Fruit fly (Drosophila melanogaster) whole organism, embryonic: ENCODE data around the gene CG33332.

Source experiments
- CG10147 ChIP-seq: fragments of 200-800 bp; sonication (Bioruptor generic); optimal IDR thresholded peaks from 2 replicates; lab custom pipeline; 2019; ENCODE audit warnings: missing biosample characterization, mild to moderate bottlenecking, missing genetic modification characterization, moderate library complexity
- CG10267 ChIP-seq: fragments of 200-800 bp; sonication (Bioruptor generic); optimal IDR thresholded peaks from 2 replicates; lab custom pipeline; 2018; ENCODE audit warnings: missing biosample characterization, mild to moderate bottlenecking, missing genetic modification characterization, moderate library complexity
- CG10274 ChIP-seq: fragments of 200-800 bp; sonication (Bioruptor generic); optimal IDR thresholded peaks from 3 replicates; lab custom pipeline; 2017; ENCODE audit warnings: missing biosample characterization, mild to moderate bottlenecking, missing genetic modification characterization
- CG11398 ChIP-seq: fragments of 200-800 bp; sonication (Bioruptor generic); optimal IDR thresholded peaks from 2 replicates; lab custom pipeline; 2016; ENCODE audit warnings: missing biosample characterization, missing genetic modification characterization
- CG11723 ChIP-seq: fragments of 200-800 bp; sonication (Bioruptor generic); optimal IDR thresholded peaks from 2 replicates; lab custom pipeline; 2017; ENCODE audit warnings: missing biosample characterization, mild to moderate bottlenecking, missing genetic modification characterization
- CG14667 ChIP-seq: fragments of 200-800 bp; sonication (Bioruptor generic); IDR thresholded peaks from 2 replicates; pipeline ENCODE4 v1.3.6; 2022; ENCODE audit warnings: missing biosample characterization, missing genetic modification characterization
- CG15011 ChIP-seq: fragments of 200-800 bp; sonication (Bioruptor generic); optimal IDR thresholded peaks from 3 replicates; lab custom pipeline; 2018; ENCODE audit warnings: missing biosample characterization, mild to moderate bottlenecking, missing genetic modification characterization
- CG17359 ChIP-seq: fragments of 200-800 bp; sonication (Bioruptor generic); optimal IDR thresholded peaks from 3 replicates; lab custom pipeline; 2018; ENCODE audit warnings: missing biosample characterization, mild to moderate bottlenecking, missing genetic modification characterization, moderate library complexity
- CG1792 ChIP-seq: fragments of 200-800 bp; sonication (Bioruptor generic); optimal IDR thresholded peaks from 2 replicates; lab custom pipeline; 2016; ENCODE audit warnings: missing biosample characterization, missing genetic modification characterization
- CG18262 ChIP-seq: fragments of 200-800 bp; optimal IDR thresholded peaks from 3 replicates; lab custom pipeline; 2019; ENCODE audit warnings: missing biosample characterization, mild to moderate bottlenecking, missing genetic modification characterization, moderate library complexity
- CG1832 ChIP-seq: fragments of 200-800 bp; sonication (Bioruptor generic); optimal IDR thresholded peaks from 2 replicates; lab custom pipeline; 2017; ENCODE audit warnings: missing biosample characterization, mild to moderate bottlenecking, missing genetic modification characterization, inconsistent platforms
- CG31365 ChIP-seq: fragments of 200-800 bp; sonication (Bioruptor generic); optimal IDR thresholded peaks from 2 replicates; lab custom pipeline; 2018; ENCODE audit warnings: missing biosample characterization, mild to moderate bottlenecking, missing genetic modification characterization
- CG32767 ChIP-seq: fragments of 200-800 bp; sonication (Bioruptor generic); IDR thresholded peaks from 2 replicates; pipeline ENCODE4 v1.3.6; 2022; ENCODE audit warnings: missing biosample characterization, missing genetic modification characterization
- CG4360 ChIP-seq: fragments of 200-800 bp; sonication (Bioruptor generic); IDR thresholded peaks from 2 replicates; pipeline ENCODE4 v1.3.6; 2022; ENCODE audit warnings: missing biosample characterization, missing genetic modification characterization
- CG6765 ChIP-seq: fragments of 200-800 bp; sonication (Bioruptor generic); optimal IDR thresholded peaks from 3 replicates; lab custom pipeline; 2017; ENCODE audit warnings: missing biosample characterization, mild to moderate bottlenecking, missing genetic modification characterization
- CG7556 ChIP-seq: fragments of 200-800 bp; sonication (Bioruptor generic); optimal IDR thresholded peaks from 2 replicates; lab custom pipeline; 2017; ENCODE audit warnings: missing biosample characterization, mild to moderate bottlenecking, missing genetic modification characterization
- CG8290 ChIP-seq, 3 experiments: fragments of 200-800 bp; sonication (Bioruptor generic); optimal IDR thresholded peaks; 2 replicates each; lab custom pipeline; 2016 to 2019; ENCODE audit warnings: missing biosample characterization in 3 of 3, missing genetic modification characterization in 3 of 3, mild to moderate bottlenecking in 2 of 3, moderate library complexity in 1 of 3
- CG8765 ChIP-seq: fragments of 200-800 bp; sonication (Bioruptor generic); IDR thresholded peaks from 2 replicates; pipeline ENCODE4 v1.3.6; 2022; ENCODE audit warnings: missing biosample characterization, missing genetic modification characterization
- CG9437 ChIP-seq: fragments of 200-800 bp; sonication (Bioruptor generic); optimal IDR thresholded peaks from 2 replicates; lab custom pipeline; 2018; ENCODE audit warnings: missing biosample characterization, mild to moderate bottlenecking, missing genetic modification characterization
- CG9797 ChIP-seq: fragments of 200-800 bp; sonication (Bioruptor generic); optimal IDR thresholded peaks from 3 replicates; lab custom pipeline; 2018; ENCODE audit warnings: missing biosample characterization, mild to moderate bottlenecking, missing genetic modification characterization
- CoRest ChIP-seq: fragments of 200-800 bp; sonication (Bioruptor generic); optimal IDR thresholded peaks from 3 replicates; lab custom pipeline; 2018; ENCODE audit warnings: missing biosample characterization, mild to moderate bottlenecking, missing genetic modification characterization, moderate library complexity
- Dad ChIP-seq: fragments of 200-800 bp; sonication (Bioruptor generic); optimal IDR thresholded peaks from 3 replicates; lab custom pipeline; 2016; ENCODE audit warnings: missing biosample characterization, missing genetic modification characterization
- Dfd ChIP-seq, 2 experiments: fragments of >200 bp; optimal IDR thresholded peaks; 2 replicates each; lab custom pipeline; 2017; ENCODE audit warnings: missing biosample characterization in 2 of 2, missing genetic modification characterization in 2 of 2
- Doc3 ChIP-seq: fragments of 200-800 bp; sonication (Bioruptor generic); IDR thresholded peaks from 3 replicates; pipeline ENCODE4 v1.3.6; 2022; ENCODE audit warnings: missing biosample characterization, missing genetic modification characterization; ENCODE audit not compliant: partially characterized antibody
- Drgx ChIP-seq: fragments of 200-800 bp; sonication (Bioruptor generic); IDR thresholded peaks from 2 replicates; pipeline ENCODE4 v1.3.6; 2022; ENCODE audit warnings: missing biosample characterization, missing genetic modification characterization
- H2.0 ChIP-seq: fragments of 200-800 bp; sonication (Bioruptor generic); IDR thresholded peaks from 2 replicates; pipeline ENCODE4 v1.3.6; 2022; ENCODE audit warnings: missing biosample characterization, missing genetic modification characterization
- Hsf ChIP-seq: fragments of 200-800 bp; sonication (Bioruptor generic); optimal IDR thresholded peaks from 3 replicates; lab custom pipeline; 2016; ENCODE audit warnings: missing biosample characterization, missing genetic modification characterization
- Lim3 ChIP-seq: fragments of 200-800 bp; sonication (Bioruptor generic); IDR thresholded peaks from 2 replicates; pipeline ENCODE4 v1.3.6; 2022; ENCODE audit warnings: missing biosample characterization, missing genetic modification characterization
- NC2α ChIP-seq: fragments of 200-800 bp; sonication (Bioruptor generic); optimal IDR thresholded peaks from 2 replicates; lab custom pipeline; 2016; ENCODE audit warnings: missing biosample characterization, missing genetic modification characterization
- Ravus ChIP-seq: fragments of 200-800 bp; sonication (Bioruptor generic); IDR thresholded peaks from 2 replicates; pipeline ENCODE4 v1.3.6; 2022; ENCODE audit warnings: missing biosample characterization, missing genetic modification characterization
- Side ChIP-seq: fragments of 200-800 bp; sonication (Bioruptor generic); optimal IDR thresholded peaks from 2 replicates; lab custom pipeline; 2016; ENCODE audit warnings: missing biosample characterization, missing genetic modification characterization
- al ChIP-seq: fragments of 200-800 bp; sonication (Bioruptor generic); IDR thresholded peaks from 2 replicates; pipeline ENCODE4 v1.3.6; 2022; ENCODE audit warnings: missing biosample characterization, missing genetic modification characterization
- ap ChIP-seq: fragments of 200-800 bp; sonication (Bioruptor generic); IDR thresholded peaks from 2 replicates; pipeline ENCODE4 v1.3.6; 2022; ENCODE audit warnings: missing biosample characterization, missing genetic modification characterization
- bcd ChIP-seq: fragments of 200-800 bp; sonication (Bioruptor generic); optimal IDR thresholded peaks from 2 replicates; lab custom pipeline; 2017; ENCODE audit warnings: missing biosample characterization, mild to moderate bottlenecking, missing genetic modification characterization
- cato ChIP-seq: fragments of 200-800 bp; sonication (Bioruptor generic); optimal IDR thresholded peaks from 2 replicates; lab custom pipeline; 2016; ENCODE audit warnings: missing biosample characterization, missing genetic modification characterization, borderline replicate concordance
- chinmo ChIP-seq: fragments of 200-800 bp; sonication (Bioruptor generic); IDR thresholded peaks from 4 replicates; pipeline ENCODE4 v1.3.6; 2022; ENCODE audit warnings: missing biosample characterization, missing genetic modification characterization; ENCODE audit not compliant: partially characterized antibody
- dm ChIP-seq: fragments of 200-800 bp; sonication (Bioruptor generic); optimal IDR thresholded peaks from 3 replicates; lab custom pipeline; 2016; ENCODE audit warnings: missing biosample characterization, missing genetic modification characterization
- grau ChIP-seq: fragments of 200-800 bp; optimal IDR thresholded peaks from 3 replicates; lab custom pipeline; 2019; ENCODE audit warnings: missing biosample characterization, mild to moderate bottlenecking, missing genetic modification characterization, moderate library complexity
- gro ChIP-seq: fragments of 200-800 bp; sonication (Bioruptor generic); optimal IDR thresholded peaks from 2 replicates; lab custom pipeline; 2016; ENCODE audit warnings: missing biosample characterization, missing genetic modification characterization
- jumu ChIP-seq: fragments of 200-800 bp; sonication (Bioruptor generic); optimal IDR thresholded peaks from 3 replicates; lab custom pipeline; 2016; ENCODE audit warnings: missing biosample characterization, missing genetic modification characterization
- ranshi ChIP-seq: fragments of 200-800 bp; sonication (Bioruptor generic); IDR thresholded peaks from 2 replicates; pipeline ENCODE4 v1.3.6; 2022; ENCODE audit warnings: missing biosample characterization, missing genetic modification characterization
- ro ChIP-seq: fragments of 200-800 bp; sonication (Bioruptor generic); IDR thresholded peaks from 2 replicates; pipeline ENCODE4 v1.3.6; 2022; ENCODE audit warnings: missing biosample characterization, missing genetic modification characterization
- sc ChIP-seq, 3 experiments: fragments of >200 bp in 2 of 3; fragments of 200-800 bp in 1 of 3; sonication (Bioruptor generic) in 1 of 3; optimal IDR thresholded peaks; 2 replicates in 2 of 3; 3 replicates in 1 of 3; lab custom pipeline; 2017; ENCODE audit warnings: mild to moderate bottlenecking in 1 of 3, missing biosample characterization in 1 of 3, missing genetic modification characterization in 1 of 3, missing genetic modification reagents in 1 of 3
- scrt ChIP-seq: fragments of 200-800 bp; sonication (Bioruptor generic); optimal IDR thresholded peaks from 2 replicates; lab custom pipeline; 2018; ENCODE audit warnings: missing biosample characterization, mild to moderate bottlenecking, missing genetic modification characterization, moderate library complexity
- sima ChIP-seq: fragments of 200-800 bp; sonication (Bioruptor generic); optimal IDR thresholded peaks from 2 replicates; lab custom pipeline; 2016; ENCODE audit warnings: missing biosample characterization, missing genetic modification characterization
- sisA ChIP-seq: fragments of 200-800 bp; sonication (Bioruptor generic); IDR thresholded peaks from 2 replicates; pipeline ENCODE4 v1.3.6; 2022; ENCODE audit warnings: missing biosample characterization, missing genetic modification characterization
- unc-4 ChIP-seq: fragments of 200-800 bp; sonication (Bioruptor generic); IDR thresholded peaks from 2 replicates; pipeline ENCODE4 v1.3.6; 2022; ENCODE audit warnings: missing biosample characterization, missing genetic modification characterization; ENCODE audit not compliant: partially characterized antibody

The CG33332 gene

dm6 chr3R:14893791-14894782 lies 7.8 kb downstream of the CG33332 start, which contains the start of gene Dph2 (continued):
- TF ChIP-seq CoRest (tag; lab: Kevin White, UChicago) (peak; percentile 87), bcd (GFP tag; lab: Kevin White, UChicago) (peak; percentile 44), CG6765 (GFP tag; lab: Kevin White, UChicago) (peak; percentile 66), Hsf (GFP tag; lab: Kevin White, UChicago) (peak; percentile 45), chinmo (0 out of 4 replicates have a peak, but pooled peaks have one; percentile 25), dm (peak; percentile 39), Dad (peak; percentile 19), ro (GFP tag; lab: Robert Waterston, UW) (peak; percentile 22; the same call in 1 of the 2 replicates), al (GFP tag; lab: Robert Waterston, UW) (peak; percentile 74), Lim3 (GFP tag; lab: Robert Waterston, UW) (no peak), CG8290 (GFP tag; optimal IDR thresholded peaks at IDR 0.05; lab: Kevin White, UChicago) (no peak), CG8290 (tag; optimal IDR thresholded peaks at IDR 0.05; lab: Kevin White, UChicago) (peak in 1 of 2 experiments; percentile 69), CG1792 (GFP tag; lab: Kevin White, UChicago) (no peak), cato (GFP tag; lab: Kevin White, UChicago) (no peak), CG8765 (GFP tag; lab: Robert Waterston, UW) (no peak), Dfd (GFP tag; optimal IDR thresholded peaks at IDR 0.05; lab: Kevin White, UChicago) (no peak), Doc3 (GFP tag; lab: Robert Waterston, UW) (no peak), Drgx (GFP tag; lab: Robert Waterston, UW) (peak; percentile 75), NC2α (GFP tag; lab: Kevin White, UChicago) (no peak), CG32767 (GFP tag; lab: Robert Waterston, UW) (peak; percentile 77), ranshi (GFP tag; lab: Robert Waterston, UW) (peak; percentile 86), CG17359 (peak; percentile 82), CG31365 (no peak), gro (GFP tag; lab: Kevin White, UChicago) (peak; percentile 12), H2.0 (peak; percentile 80), jumu (GFP tag; lab: Kevin White, UChicago) (peak; percentile 38), CG9797 (GFP tag; lab: Kevin White, UChicago) (no peak), CG10274 (GFP tag; lab: Kevin White, UChicago) (no peak), CG1832 (no peak), unc-4 (GFP tag; lab: Robert Waterston, UW) (no peak), CG4360 (GFP tag; lab: Robert Waterston, UW) (no peak), CG11398 (no peak), CG10147 (GFP tag; lab: Kevin White, UChicago) (peak; percentile 56), Side (GFP tag; lab: Kevin White, UChicago) (peak; percentile 25), ap (GFP tag; lab: Robert Waterston, UW) (peak; percentile 84), sisA (GFP tag; lab: Robert Waterston, UW) (peak; percentile 75), CG9437 (GFP tag; lab: Kevin White, UChicago) (peak; percentile 81), sc (optimal IDR thresholded peaks at IDR 0.05; lab: Kevin White, UChicago) (no peak), sc (GFP tag; optimal IDR thresholded peaks at IDR 0.05; lab: Kevin White, UChicago) (no peak), CG11723 (GFP tag; lab: Kevin White, UChicago) (peak; percentile 11), CG14667 (peak; percentile 88), Ravus (GFP tag; lab: Robert Waterston, UW) (peak; percentile 44), CG7556 (GFP tag; lab: Kevin White, UChicago) (peak; percentile 40), CG15011 (GFP tag; lab: Kevin White, UChicago) (no peak), CG10267 (peak; percentile 83), scrt (GFP tag; lab: Kevin White, UChicago) (peak; percentile 25), CG18262 (tag; lab: Kevin White, UChicago) (peak; percentile 91), grau (tag; lab: Kevin White, UChicago) (peak; percentile 84), sima (GFP tag; lab: Kevin White, UChicago) (no peak)
